Worm (Caenorhabditis elegans): Measurements from ENCODE around the gene pdr-1.

The pdr-1 gene

DNA sequence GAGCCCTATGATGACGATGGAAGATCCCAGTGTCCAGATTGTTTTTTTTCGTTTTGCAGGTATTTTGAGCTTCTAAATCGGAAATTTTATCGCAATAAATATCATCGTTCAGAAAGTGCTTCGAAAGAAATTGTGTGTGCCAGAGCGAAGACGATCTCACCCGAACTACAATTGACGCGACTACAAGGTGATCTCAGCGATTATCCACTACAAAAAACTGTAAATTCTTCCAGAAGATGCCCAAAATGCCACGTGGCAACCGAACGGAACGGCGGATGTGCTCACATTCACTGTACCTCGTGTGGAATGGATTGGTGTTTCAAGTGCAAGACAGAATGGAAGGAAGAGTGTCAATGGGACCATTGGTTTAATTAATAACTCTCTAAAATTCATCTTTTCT, 1.6 kb downstream of the pdr-1 start, which contains the start of gene mdt-29:
Gene mdt-29, plus strand, starts transcription at position 301 of the 400 bp plus-strand sequence.
- TF ChIP-seq aly-2 (tag; optimal IDR thresholded peaks at IDR 0.05) (no peak), efl-1 (optimal IDR thresholded peaks at IDR 0.05) (no peak), efl-1 (GFP tag; optimal IDR thresholded peaks at IDR 0.05 in 1 of 2) (peak in 1 of 2 experiments; percentile 15)

DNA sequence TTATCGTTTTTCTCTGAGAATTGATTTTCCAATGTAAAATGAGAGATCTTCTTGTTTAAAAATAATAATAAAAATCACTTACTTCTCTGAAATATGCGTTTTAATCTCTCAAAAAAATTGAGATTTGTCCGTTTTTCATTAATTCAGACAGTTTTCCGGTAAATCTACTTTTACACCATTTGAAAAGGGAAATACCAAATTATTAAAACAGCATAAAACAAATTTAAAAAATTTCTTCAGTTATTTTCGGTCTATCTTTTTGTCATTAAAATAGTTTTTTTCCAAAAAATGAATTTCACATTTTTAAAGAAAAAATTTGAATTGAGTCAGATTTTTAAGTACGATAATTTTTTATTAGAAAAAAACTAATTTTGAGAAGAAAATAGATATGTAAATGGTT, 7.5 kb downstream of the pdr-1 start:
- TF ChIP-seq dpl-1 (GFP tag; optimal IDR thresholded peaks at IDR 0.05) = no peak
- no peak for TF ChIP-seq tbx-2 (tag; optimal IDR thresholded peaks at IDR 0.05)
- TF ChIP-seq snu-23 (GFP tag; optimal IDR thresholded peaks at IDR 0.05) = no peak
- TF ChIP-seq aha-1 (tag; optimal IDR thresholded peaks at IDR 0.05) = no peak
- peak; percentile 3 for TF ChIP-seq ztf-4 (tag; optimal IDR thresholded peaks at IDR 0.05)
- no peak for TF ChIP-seq sox-4 (tag; optimal IDR thresholded peaks at IDR 0.05)
- peak; percentile 11 for TF ChIP-seq pag-3 (tag; optimal IDR thresholded peaks at IDR 0.05; ENCODE audit: borderline replicate concordance, insufficient read depth)
- peak; percentile 42 for TF ChIP-seq lin-39 (tag; optimal IDR thresholded peaks at IDR 0.05)
- TF ChIP-seq pqm-1 (tag; optimal IDR thresholded peaks at IDR 0.05) = no peak
- TF ChIP-seq nhr-19 (GFP tag; conservative IDR thresholded peaks at IDR 0.05) = no peak
- TF ChIP-seq sptf-1 (tag; optimal IDR thresholded peaks at IDR 0.05) = peak; percentile 62
- TF ChIP-seq rnt-1 (tag; optimal IDR thresholded peaks at IDR 0.05) = no peak
- TF ChIP-seq ets-5 (GFP tag; IDR thresholded peaks at IDR 0.05) = no peak
- peak; percentile 70 for TF ChIP-seq nhr-28 (tag; optimal IDR thresholded peaks at IDR 0.05)
- TF ChIP-seq unc-98 (GFP tag; IDR thresholded peaks at IDR 0.05) = no peak
- no peak for TF ChIP-seq fkh-8 (tag; optimal IDR thresholded peaks at IDR 0.05)
- TF ChIP-seq zip-4 (GFP tag; optimal IDR thresholded peaks at IDR 0.05) = no peak

- TF ChIP-seq tlp-1 (tag; optimal IDR thresholded peaks at IDR 0.05) = no peak
- peak; percentile 24 for TF ChIP-seq hlh-4 (tag; optimal IDR thresholded peaks at IDR 0.05)
- no peak for TF ChIP-seq lin-39 (tag; optimal IDR thresholded peaks at IDR 0.05)
- TF ChIP-seq lir-3 (tag; optimal IDR thresholded peaks at IDR 0.05; ENCODE audit: poor library complexity) = peak; percentile 31
- TF ChIP-seq nhr-12 (tag; optimal IDR thresholded peaks at IDR 0.05) = no peak
- peak; percentile 17 for TF ChIP-seq efl-3 (GFP tag; optimal IDR thresholded peaks at IDR 0.05)
- TF ChIP-seq unc-62 (GFP tag; optimal IDR thresholded peaks at IDR 0.05) = no peak
- no peak for TF ChIP-seq nhr-85 (tag)
- no peak for TF ChIP-seq tbx-2 (tag; optimal IDR thresholded peaks at IDR 0.05)
- no peak for TF ChIP-seq ztf-4 (tag; optimal IDR thresholded peaks at IDR 0.05)
Observed at ce11 chrIII:13779360-13780093, 8.2 kb downstream of the pdr-1 start.

DNA sequence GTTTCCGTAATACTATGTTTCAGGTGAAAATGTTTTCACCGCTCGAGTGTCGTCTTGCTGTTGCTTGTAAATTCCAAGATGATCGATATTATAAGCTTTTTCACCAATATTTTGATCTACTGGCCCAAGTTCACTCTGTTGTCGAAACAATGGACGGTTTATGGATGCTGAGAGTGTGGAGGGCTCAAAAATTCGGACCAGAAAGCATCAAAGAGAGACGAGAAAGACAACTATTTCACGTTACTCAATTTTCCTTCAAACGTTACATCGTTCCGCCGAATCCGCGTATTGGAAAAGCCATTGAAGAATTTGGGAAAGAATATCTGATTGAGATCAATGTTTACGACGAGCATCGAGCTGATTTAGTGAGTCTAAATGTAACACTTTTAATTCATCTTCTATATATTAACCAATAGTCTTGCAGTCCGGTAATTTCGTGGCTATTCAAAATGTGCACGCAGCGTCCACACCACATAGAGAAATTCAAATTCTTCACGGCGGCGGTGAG, 8.9 kb downstream of the pdr-1 start, which contains the start of gene pot-3:
Gene pot-3, plus strand, starts transcription at position 17 of the 508 bp plus-strand sequence.
- TF ChIP-seq efl-3 (GFP tag; optimal IDR thresholded peaks at IDR 0.05) = peak; percentile 67
- no peak for TF ChIP-seq ama-1 (optimal IDR thresholded peaks at IDR 0.05)
- TF ChIP-seq nhr-90 (tag; optimal IDR thresholded peaks at IDR 0.05; ENCODE audit: poor library complexity) = no peak
- no peak for TF ChIP-seq hlh-17 (GFP tag; optimal IDR thresholded peaks at IDR 0.05; ENCODE audit: borderline replicate concordance)
- TF ChIP-seq nhr-19 (GFP tag; conservative IDR thresholded peaks at IDR 0.05) = no peak
- TF ChIP-seq dpl-1 (GFP tag; optimal IDR thresholded peaks at IDR 0.05) = no peak
- peak in 1 of 6 experiments; percentile 40 for TF ChIP-seq elt-3 (tag; optimal IDR thresholded peaks at IDR 0.05)
- TF ChIP-seq efl-1 (optimal IDR thresholded peaks at IDR 0.05) = no peak
- TF ChIP-seq efl-1 (GFP tag; optimal IDR thresholded peaks at IDR 0.05 in 1 of 2) = peak in 1 of 2 experiments; percentile 93
- no peak for TF ChIP-seq skn-1 (tag; optimal IDR thresholded peaks at IDR 0.05)
- no peak for TF ChIP-seq unc-62 (GFP tag; optimal IDR thresholded peaks at IDR 0.05)
- TF ChIP-seq pax-3 (tag; optimal IDR thresholded peaks at IDR 0.05) = peak; percentile 15
- TF ChIP-seq lin-35 (GFP tag; optimal IDR thresholded peaks at IDR 0.05) = peak in 1 of 2 experiments; percentile 2
- TF ChIP-seq unc-130 (tag; optimal IDR thresholded peaks at IDR 0.05) = no peak

Data from whole organism, L1 larva.